Worm (Caenorhabditis elegans) whole organism, late embryonic: Measurements from ENCODE around the gene ZC412.5.

Experiments used
- F13H6.1 ChIP-seq: sonication (generic microtip); optimal IDR thresholded peaks from 2 replicates; lab custom pipeline; 2016; ENCODE audit warnings: missing genetic modification characterization, missing compliant biosample characterization
- ahr-1 ChIP-seq: sonication (generic microtip); optimal IDR thresholded peaks from 2 replicates; lab custom pipeline; 2016; ENCODE audit warnings: missing genetic modification characterization, missing compliant biosample characterization
- ceh-14 ChIP-seq: sonication (generic microtip); optimal IDR thresholded peaks from 2 replicates; lab custom pipeline; 2016; ENCODE audit warnings: missing genotype, missing genetic modification characterization, missing compliant biosample characterization
- ceh-18 ChIP-seq: sonication (generic microtip); optimal IDR thresholded peaks from 2 replicates; lab custom pipeline; 2016; ENCODE audit warnings: missing genetic modification characterization, missing compliant biosample characterization
- ceh-19 ChIP-seq: fragments of 200-800 bp; sonication (Bioruptor generic); optimal IDR thresholded peaks from 2 replicates; lab custom pipeline; 2018; ENCODE audit warnings: mild to moderate bottlenecking, missing genetic modification characterization, missing compliant biosample characterization
- ceh-22 ChIP-seq: sonication (generic microtip); optimal IDR thresholded peaks from 2 replicates; lab custom pipeline; 2017; ENCODE audit warnings: missing biosample characterization, missing genetic modification characterization
- ceh-30 ChIP-seq: fragments of 150-350 bp; optimal IDR thresholded peaks from 2 replicates; lab custom pipeline; 2014; ENCODE audit warnings: missing biosample characterization, missing genetic modification characterization
- ceh-31 ChIP-seq: sonication (generic microtip); optimal IDR thresholded peaks from 2 replicates; lab custom pipeline; 2016; ENCODE audit warnings: missing genetic modification characterization, missing compliant biosample characterization
- ceh-34 ChIP-seq: sonication (generic microtip); optimal IDR thresholded peaks from 2 replicates; lab custom pipeline; 2016; ENCODE audit warnings: mild to moderate bottlenecking, missing genetic modification characterization, missing compliant biosample characterization
- ceh-48 ChIP-seq: sonication (generic microtip); optimal IDR thresholded peaks from 2 replicates; lab custom pipeline; 2016; ENCODE audit warnings: missing genetic modification characterization, inconsistent platforms, missing compliant biosample characterization
- ceh-6 ChIP-seq: fragments of 200-800 bp; sonication (Bioruptor generic); optimal IDR thresholded peaks from 2 replicates; lab custom pipeline; 2018; ENCODE audit warnings: mild to moderate bottlenecking, missing genetic modification characterization, missing compliant biosample characterization
- ceh-9 ChIP-seq: sonication (generic microtip); optimal IDR thresholded peaks from 2 replicates; lab custom pipeline; 2016; ENCODE audit warnings: mild to moderate bottlenecking, missing genetic modification characterization, inconsistent platforms, missing compliant biosample characterization
- ets-4 ChIP-seq: sonication (generic microtip); optimal IDR thresholded peaks from 2 replicates; lab custom pipeline; 2016; ENCODE audit warnings: missing genetic modification characterization, missing compliant biosample characterization
- eyg-1 ChIP-seq: sonication (generic microtip); optimal IDR thresholded peaks from 2 replicates; lab custom pipeline; 2016; ENCODE audit warnings: missing genotype, missing genetic modification characterization, missing compliant biosample characterization
- fkh-10 ChIP-seq: fragments of 150-350 bp; optimal IDR thresholded peaks from 2 replicates; lab custom pipeline; 2014; ENCODE audit warnings: missing biosample characterization, missing genetic modification reagents, missing genetic modification characterization
- fkh-6 ChIP-seq: sonication (generic microtip); optimal IDR thresholded peaks from 2 replicates; lab custom pipeline; 2016; ENCODE audit warnings: missing genetic modification characterization, missing compliant biosample characterization
- hlh-30 ChIP-seq: sonication (generic microtip); optimal IDR thresholded peaks from 2 replicates; lab custom pipeline; 2017; ENCODE audit warnings: antibody characterized with exemption, missing genetic modification characterization, missing compliant biosample characterization; ENCODE audit not compliant: insufficient read depth
- hlh-6 ChIP-seq: sonication (generic microtip); optimal IDR thresholded peaks from 2 replicates; lab custom pipeline; 2016; ENCODE audit warnings: missing genotype, missing genetic modification characterization, missing compliant biosample characterization
- lim-6 ChIP-seq: sonication (generic microtip); optimal IDR thresholded peaks from 2 replicates; lab custom pipeline; 2016; ENCODE audit warnings: missing genetic modification characterization, missing compliant biosample characterization
- madf-2 ChIP-seq: sonication (generic microtip); optimal IDR thresholded peaks from 2 replicates; lab custom pipeline; 2017; ENCODE audit warnings: missing genetic modification characterization, missing compliant biosample characterization
- nfya-1 ChIP-seq: sonication (generic microtip); optimal IDR thresholded peaks from 2 replicates; lab custom pipeline; 2017; ENCODE audit warnings: missing genetic modification characterization, mild to moderate bottlenecking, missing compliant biosample characterization, antibody characterized with exemption, moderate library complexity
- nhr-232 ChIP-seq: sonication (generic microtip); optimal IDR thresholded peaks from 2 replicates; lab custom pipeline; 2016; ENCODE audit warnings: missing genetic modification characterization, missing compliant biosample characterization
- odd-2 ChIP-seq: sonication (generic microtip); optimal IDR thresholded peaks from 2 replicates; lab custom pipeline; 2017; ENCODE audit warnings: antibody characterized with exemption, mild to moderate bottlenecking, missing genetic modification characterization, missing compliant biosample characterization
- pat-9 ChIP-seq: fragments of 200-800 bp; sonication (Bioruptor generic); optimal IDR thresholded peaks from 2 replicates; lab custom pipeline; 2018; ENCODE audit warnings: mild to moderate bottlenecking, missing genetic modification characterization, moderate library complexity, missing compliant biosample characterization
- pha-2 ChIP-seq: sonication (generic microtip); optimal IDR thresholded peaks from 2 replicates; lab custom pipeline; 2017; ENCODE audit warnings: mild to moderate bottlenecking, missing genetic modification characterization, missing compliant biosample characterization
- pha-4 ChIP-seq: fragments of 150-350 bp; optimal IDR thresholded peaks from 2 replicates; lab custom pipeline; 2018; ENCODE audit warnings: missing biosample characterization, missing genetic modification reagents, missing genetic modification characterization
- pqm-1 ChIP-seq: sonication (generic microtip); optimal IDR thresholded peaks from 2 replicates; lab custom pipeline; 2016; ENCODE audit warnings: missing genetic modification characterization, missing compliant biosample characterization
- ref-2 ChIP-seq: sonication (generic microtip); optimal IDR thresholded peaks from 2 replicates; lab custom pipeline; 2016; ENCODE audit warnings: missing genetic modification characterization, missing compliant biosample characterization
- rnt-1 ChIP-seq: sonication (generic microtip); optimal IDR thresholded peaks from 2 replicates; lab custom pipeline; 2016; ENCODE audit warnings: missing genetic modification characterization, missing compliant biosample characterization
- sox-2 ChIP-seq: fragments of 200-800 bp; sonication (Bioruptor generic); IDR thresholded peaks from 2 replicates; pipeline ENCODE4 v1.3.6; 2022; ENCODE audit warnings: missing genetic modification reagents, missing genetic modification characterization, missing compliant biosample characterization
- syd-9 ChIP-seq: sonication (generic microtip); optimal IDR thresholded peaks from 2 replicates; lab custom pipeline; 2016; ENCODE audit warnings: mild to moderate bottlenecking, missing genetic modification characterization, moderate library complexity, missing compliant biosample characterization
- tbx-2 ChIP-seq: sonication (generic microtip); optimal IDR thresholded peaks from 2 replicates; lab custom pipeline; 2016; ENCODE audit warnings: missing genetic modification characterization, missing compliant biosample characterization
- ttx-3 ChIP-seq: sonication (generic microtip); optimal IDR thresholded peaks from 2 replicates; lab custom pipeline; 2016; ENCODE audit warnings: missing genetic modification reagents, missing genetic modification characterization, missing compliant biosample characterization
- unc-42 ChIP-seq: sonication (generic microtip); optimal IDR thresholded peaks from 2 replicates; lab custom pipeline; 2016; ENCODE audit warnings: missing genotype, missing genetic modification characterization, missing compliant biosample characterization
- unc-55 ChIP-seq: sonication (generic microtip); optimal IDR thresholded peaks from 2 replicates; lab custom pipeline; 2017; ENCODE audit warnings: missing biosample characterization, missing genetic modification reagents, missing genetic modification characterization
- zip-5 ChIP-seq: sonication (generic microtip); optimal IDR thresholded peaks from 2 replicates; lab custom pipeline; 2016; ENCODE audit warnings: missing genetic modification characterization, missing compliant biosample characterization
- ztf-16 ChIP-seq: sonication (generic microtip); optimal IDR thresholded peaks from 2 replicates; lab custom pipeline; 2017; ENCODE audit warnings: missing genetic modification characterization, missing compliant biosample characterization

The ZC412.5 gene

DNA sequence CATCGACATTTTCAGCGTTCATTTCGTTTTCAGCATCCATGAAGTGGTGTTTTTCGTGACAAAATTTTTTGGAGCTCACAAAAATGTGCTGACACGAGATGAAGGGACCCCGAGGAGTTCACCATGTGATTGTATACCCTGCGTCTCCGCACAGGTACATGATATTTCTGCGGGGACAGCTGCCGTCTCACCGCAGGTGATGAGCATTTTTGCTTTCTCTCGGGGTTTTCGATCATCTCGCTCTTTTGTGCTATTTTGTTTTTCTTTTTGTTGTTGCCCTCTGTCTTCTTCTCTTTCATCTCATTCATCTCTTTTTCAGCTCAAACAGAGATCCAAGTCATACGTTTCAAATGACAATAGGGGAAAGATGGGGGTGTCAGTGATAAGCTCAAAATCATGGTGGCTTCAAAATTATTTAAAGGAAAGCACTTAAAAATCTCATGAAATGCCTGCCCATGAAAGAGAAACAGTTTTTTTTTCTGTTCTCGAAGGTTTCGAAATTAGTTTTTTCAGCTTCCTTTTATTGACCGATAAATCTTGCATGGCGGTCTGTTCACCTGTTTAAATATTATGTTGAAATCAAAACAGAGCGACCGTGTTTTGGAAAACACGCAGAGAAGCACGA lies 27.9 kb downstream of the ZC412.5 start, which contains the start of gene ret-1:
ret-1 (minus strand) TSS at position 123 of the 625 bp plus-strand sequence.
- TF ChIP-seq lim-6 (tag; lab: Kevin White, UChicago), result no peak
- no peak for TF ChIP-seq ets-4 (tag; lab: Kevin White, UChicago)
- no peak for TF ChIP-seq pha-2 (tag; lab: Kevin White, UChicago)
- peak; percentile 45 for TF ChIP-seq unc-55
- no peak for TF ChIP-seq ref-2 (tag; lab: Kevin White, UChicago)
- TF ChIP-seq ceh-18 (tag; lab: Kevin White, UChicago), result peak; percentile 6
- peak; percentile 8 for TF ChIP-seq madf-2 (tag; lab: Kevin White, UChicago)
- no peak for TF ChIP-seq fkh-10 (GFP tag; lab: Kevin White, UChicago)
- no peak for TF ChIP-seq ceh-48 (tag; lab: Kevin White, UChicago)
- TF ChIP-seq rnt-1 (tag; lab: Kevin White, UChicago), result peak; percentile 78
- no peak for TF ChIP-seq ttx-3 (tag; lab: Kevin White, UChicago)
- no peak for TF ChIP-seq ceh-9 (tag; lab: Kevin White, UChicago)
- TF ChIP-seq eyg-1 (tag; lab: Kevin White, UChicago), result no peak
- TF ChIP-seq ceh-34 (tag; lab: Kevin White, UChicago), result no peak
- TF ChIP-seq hlh-30, result peak; percentile 83
- TF ChIP-seq ztf-16 (tag; lab: Kevin White, UChicago), result no peak

DNA sequence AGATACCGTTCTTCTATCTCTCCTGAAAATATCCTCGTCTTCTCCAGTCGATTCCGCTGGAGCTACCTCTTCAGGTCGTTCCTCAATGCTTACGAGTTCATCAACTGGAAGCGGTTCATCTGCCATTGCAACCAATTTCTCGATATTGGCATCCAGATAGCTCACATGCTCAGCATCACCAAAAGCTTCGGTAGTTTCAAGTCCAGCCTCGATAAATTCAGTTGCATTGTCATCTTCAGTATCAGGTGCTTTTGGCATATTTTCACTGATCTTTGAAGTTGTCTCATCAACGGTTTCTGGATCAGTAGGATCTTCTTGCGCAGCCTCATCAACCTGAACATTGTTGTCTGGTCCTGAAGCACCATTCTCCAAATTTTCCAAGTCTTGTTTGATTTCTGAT lies 33.6 kb downstream of the ZC412.5 start:
- TF ChIP-seq rnt-1 (tag; lab: Kevin White, UChicago) (no peak), ceh-30 (tag; lab: Kevin White, UChicago) (no peak), ceh-18 (tag; lab: Kevin White, UChicago) (no peak), pha-4 (tag; lab: Kevin White, UChicago) (no peak), syd-9 (tag; lab: Kevin White, UChicago) (no peak), ceh-14 (no peak), ceh-31 (tag; lab: Kevin White, UChicago) (no peak), pha-2 (tag; lab: Kevin White, UChicago) (no peak), ahr-1 (tag; lab: Kevin White, UChicago) (no peak), hlh-6 (tag; lab: Kevin White, UChicago) (no peak), zip-5 (tag; lab: Kevin White, UChicago) (no peak), pqm-1 (tag; lab: Kevin White, UChicago) (no peak)

ce11 chrV:14838130-14838529 lies 37.1 kb downstream of the ZC412.5 start:
- no peak for TF ChIP-seq odd-2 (tag; lab: Kevin White, UChicago)

- TF ChIP-seq unc-42 (tag; lab: Kevin White, UChicago) (peak; percentile 39), sox-2 (GFP tag; lab: Robert Waterston, UW) (no peak)
- TF ChIP-seq, all 69 proteins: peak for 1
Measured at ce11 chrV:14835075-14835991, 39.9 kb downstream of the ZC412.5 start.

DNA sequence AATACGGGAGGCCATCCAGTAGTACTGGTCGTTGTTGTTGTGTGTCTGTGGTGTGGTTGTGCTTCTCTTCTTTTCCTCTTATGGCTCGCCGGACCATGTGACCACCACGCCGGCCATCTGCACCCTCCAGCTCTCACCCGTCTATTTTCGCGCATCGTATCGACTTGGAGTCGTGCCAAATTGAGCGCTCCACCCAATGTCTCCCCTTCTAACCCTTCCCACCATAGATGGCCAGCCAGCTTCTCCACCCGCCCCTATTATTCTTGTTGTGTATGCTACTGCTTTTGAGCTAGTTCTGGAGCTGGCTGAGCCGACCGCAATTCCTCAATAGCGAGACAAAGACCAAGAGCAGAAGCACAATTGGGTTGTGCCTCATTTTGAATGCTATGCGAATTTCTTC lies 42.1 kb downstream of the ZC412.5 start:
- TF ChIP-seq nfya-1 (tag; lab: Kevin White, UChicago) (peak; percentile 27), F13H6.1 (tag; lab: Kevin White, UChicago) (no peak), ceh-6 (GFP tag; lab: Kevin White, UChicago) (peak; percentile 13), ceh-22 (tag; lab: Kevin White, UChicago) (no peak), pat-9 (tag; lab: Kevin White, UChicago) (no peak), unc-42 (tag; lab: Kevin White, UChicago) (peak; percentile 68), ceh-31 (tag; lab: Kevin White, UChicago) (peak; percentile 80), ceh-48 (tag; lab: Kevin White, UChicago) (peak; percentile 59), ceh-19 (GFP tag; lab: Kevin White, UChicago) (peak; percentile 45), tbx-2 (tag; lab: Kevin White, UChicago) (peak; percentile 55), ref-2 (tag; lab: Kevin White, UChicago) (peak; percentile 11), nhr-232 (tag; lab: Kevin White, UChicago) (no peak), unc-55 (peak; percentile 37), fkh-6 (tag; lab: Kevin White, UChicago) (no peak), ceh-18 (tag; lab: Kevin White, UChicago) (peak; percentile 43), hlh-30 (peak; percentile 80), ceh-14 (peak; percentile 39)
